Fruit fly (Drosophila melanogaster) whole organism, prepupa: Measurements from ENCODE around the gene Ns1.
A peak's percentile ranks its signal among the peaks of the same experiment; 100 is the strongest.

ENCODE experiments used
- Blimp-1 ChIP-seq: fragments of 200-800 bp; sonication (Bioruptor generic); optimal IDR thresholded peaks from 3 replicates; lab custom pipeline; 2017; ENCODE audit warnings: missing biosample characterization, missing genetic modification characterization, mild to moderate bottlenecking, moderate library complexity, missing genetic modification reagents
- CG11762 ChIP-seq: fragments of 200-800 bp; sonication (Bioruptor generic); optimal IDR thresholded peaks from 3 replicates; lab custom pipeline; 2016; ENCODE audit warnings: missing biosample characterization, missing genetic modification characterization; ENCODE audit not compliant: insufficient read depth
- CG11902 ChIP-seq: fragments of 200-800 bp; sonication (Bioruptor generic); optimal IDR thresholded peaks from 3 replicates; lab custom pipeline; 2016; ENCODE audit warnings: missing biosample characterization, missing genetic modification characterization
- CG1621 ChIP-seq: fragments of 200-800 bp; sonication (Bioruptor generic); optimal IDR thresholded peaks from 3 replicates; lab custom pipeline; 2018; ENCODE audit warnings: missing biosample characterization, mild to moderate bottlenecking, missing genetic modification characterization
- CG3032 ChIP-seq: fragments of 200-800 bp; optimal IDR thresholded peaks from 2 replicates; lab custom pipeline; 2019; ENCODE audit warnings: missing biosample characterization, mild to moderate bottlenecking, missing genetic modification characterization, moderate library complexity
- CG31627 ChIP-seq: fragments of 200-800 bp; sonication (Bioruptor generic); optimal IDR thresholded peaks from 3 replicates; lab custom pipeline; 2016; ENCODE audit warnings: missing biosample characterization, missing genetic modification characterization
- CG34406 ChIP-seq: fragments of 200-800 bp; sonication (Bioruptor generic); optimal IDR thresholded peaks from 3 replicates; lab custom pipeline; 2016; ENCODE audit warnings: missing biosample characterization, missing genetic modification characterization
- CG3919 ChIP-seq: fragments of 200-800 bp; sonication (Bioruptor generic); optimal IDR thresholded peaks from 3 replicates; lab custom pipeline; 2016; ENCODE audit warnings: missing biosample characterization, missing genetic modification characterization
- CG4318 ChIP-seq: fragments of 200-800 bp; sonication (Bioruptor generic); optimal IDR thresholded peaks from 3 replicates; lab custom pipeline; 2017; ENCODE audit warnings: missing biosample characterization, mild to moderate bottlenecking, missing genetic modification characterization
- CG6163 ChIP-seq: fragments of 200-800 bp; sonication (Bioruptor generic); IDR thresholded peaks from 3 replicates; pipeline ENCODE4 v1.3.6; 2022; ENCODE audit warnings: missing biosample characterization, missing genetic modification characterization
- CG6276 ChIP-seq: fragments of 200-800 bp; sonication (Bioruptor generic); optimal IDR thresholded peaks from 2 replicates; lab custom pipeline; 2017; ENCODE audit warnings: missing biosample characterization, mild to moderate bottlenecking, missing genetic modification characterization
- CG6792 ChIP-seq: fragments of 200-800 bp; sonication (Bioruptor generic); optimal IDR thresholded peaks from 3 replicates; lab custom pipeline; 2016; ENCODE audit warnings: missing biosample characterization, missing genetic modification characterization
- CG6808 ChIP-seq: fragments of 200-800 bp; sonication (Bioruptor generic); optimal IDR thresholded peaks from 3 replicates; lab custom pipeline; 2017; ENCODE audit warnings: missing biosample characterization, missing genetic modification characterization, mild to moderate bottlenecking, moderate library complexity, missing genetic modification reagents
- CG6854 ChIP-seq: fragments of 200-800 bp; sonication (Bioruptor generic); optimal IDR thresholded peaks from 2 replicates; lab custom pipeline; 2017; ENCODE audit warnings: missing biosample characterization, mild to moderate bottlenecking, missing genetic modification characterization
- CG7368 ChIP-seq: fragments of 200-800 bp; sonication (Bioruptor generic); optimal IDR thresholded peaks from 3 replicates; lab custom pipeline; 2016; ENCODE audit warnings: missing biosample characterization, missing genetic modification characterization
- CG8119 ChIP-seq: fragments of 200-800 bp; sonication (Bioruptor generic); IDR thresholded peaks from 3 replicates; pipeline ENCODE4 v1.3.6; 2022; ENCODE audit warnings: missing biosample characterization, missing genetic modification characterization
- CG8319 ChIP-seq: fragments of 200-800 bp; sonication (Bioruptor generic); optimal IDR thresholded peaks from 3 replicates; lab custom pipeline; 2016; ENCODE audit warnings: missing biosample characterization, missing genetic modification characterization
- CG9139 ChIP-seq: fragments of 200-800 bp; sonication (Bioruptor generic); optimal IDR thresholded peaks from 3 replicates; lab custom pipeline; 2017; ENCODE audit warnings: missing biosample characterization, mild to moderate bottlenecking, missing genetic modification characterization
- Eip75B ChIP-seq: fragments of 200-800 bp; sonication (Bioruptor generic); optimal IDR thresholded peaks from 3 replicates; lab custom pipeline; 2016; ENCODE audit warnings: missing biosample characterization, missing genetic modification characterization
- Eip78C ChIP-seq: fragments of 200-800 bp; sonication (Bioruptor generic); peaks from one replicate; lab custom pipeline; 2016; ENCODE audit warnings: missing biosample characterization, missing genetic modification characterization
- Eip93F ChIP-seq: fragments of 200-800 bp; sonication (Bioruptor generic); optimal IDR thresholded peaks from 2 replicates; lab custom pipeline; 2016; ENCODE audit warnings: missing biosample characterization, mild to moderate bottlenecking, missing genetic modification characterization
- Ets21C ChIP-seq: fragments of 200-800 bp; sonication (Bioruptor generic); optimal IDR thresholded peaks from 3 replicates; lab custom pipeline; 2016; ENCODE audit warnings: missing biosample characterization, missing genetic modification characterization
- Ets96B ChIP-seq: fragments of 200-800 bp; optimal IDR thresholded peaks from 2 replicates; lab custom pipeline; 2019; ENCODE audit warnings: missing biosample characterization, mild to moderate bottlenecking, missing genetic modification characterization, moderate library complexity
- Hr38 ChIP-seq: sonication (Bioruptor generic); optimal IDR thresholded peaks from 2 replicates; lab custom pipeline; 2016; ENCODE audit warnings: missing biosample characterization, missing genetic modification characterization
- Hr39 ChIP-seq: fragments of 200-800 bp; sonication (Bioruptor generic); optimal IDR thresholded peaks from 2 replicates; lab custom pipeline; 2016; ENCODE audit warnings: missing biosample characterization, missing genetic modification characterization
- Met ChIP-seq: fragments of 200-800 bp; sonication (Bioruptor generic); optimal IDR thresholded peaks from 3 replicates; lab custom pipeline; 2016; ENCODE audit warnings: missing biosample characterization, missing genetic modification characterization
- OdsH ChIP-seq: fragments of 200-800 bp; sonication (Bioruptor generic); optimal IDR thresholded peaks from 3 replicates; lab custom pipeline; 2016; ENCODE audit warnings: missing biosample characterization, missing genetic modification characterization
- Smox ChIP-seq: fragments of 200-800 bp; sonication (Bioruptor generic); optimal IDR thresholded peaks from 3 replicates; lab custom pipeline; 2016; ENCODE audit warnings: missing biosample characterization, missing genetic modification characterization
- Sox102F ChIP-seq: fragments of 200-800 bp; sonication (Bioruptor generic); optimal IDR thresholded peaks from 2 replicates; lab custom pipeline; 2016; ENCODE audit warnings: missing biosample characterization, mild to moderate bottlenecking, missing genetic modification characterization
- Sox14 ChIP-seq: fragments of 200-800 bp; sonication (Bioruptor generic); optimal IDR thresholded peaks from 3 replicates; lab custom pipeline; 2016; ENCODE audit warnings: missing biosample characterization, missing genetic modification characterization
- Sox15 ChIP-seq: fragments of 200-800 bp; sonication (Bioruptor generic); optimal IDR thresholded peaks from 3 replicates; lab custom pipeline; 2016; ENCODE audit warnings: missing biosample characterization, missing genetic modification characterization
- achi ChIP-seq: fragments of 200-800 bp; sonication (Bioruptor generic); optimal IDR thresholded peaks from 3 replicates; lab custom pipeline; 2016; ENCODE audit warnings: missing biosample characterization, missing genetic modification characterization
- cyc ChIP-seq: fragments of 200-800 bp; sonication (Bioruptor generic); optimal IDR thresholded peaks from 3 replicates; lab custom pipeline; 2016; ENCODE audit warnings: missing biosample characterization, missing genetic modification characterization
- dac ChIP-seq: fragments of 200-800 bp; sonication (Bioruptor generic); optimal IDR thresholded peaks from 2 replicates; lab custom pipeline; 2017; ENCODE audit warnings: missing biosample characterization, mild to moderate bottlenecking, missing genetic modification characterization
- eg ChIP-seq: fragments of 200-800 bp; sonication (Bioruptor generic); IDR thresholded peaks from 3 replicates; pipeline ENCODE4 v1.3.6; 2022; ENCODE audit warnings: missing biosample characterization, missing genetic modification characterization
- fd85E ChIP-seq: fragments of 200-800 bp; sonication (Bioruptor generic); optimal IDR thresholded peaks from 3 replicates; lab custom pipeline; 2016; ENCODE audit warnings: missing biosample characterization, missing genetic modification characterization
- fkh ChIP-seq: fragments of 200-800 bp; sonication (Bioruptor generic); optimal IDR thresholded peaks from 3 replicates; lab custom pipeline; 2017; ENCODE audit warnings: missing biosample characterization, mild to moderate bottlenecking, missing genetic modification characterization, moderate library complexity
- net ChIP-seq: fragments of 200-800 bp; sonication (Bioruptor generic); optimal IDR thresholded peaks from 3 replicates; lab custom pipeline; 2016; ENCODE audit warnings: missing biosample characterization, missing genetic modification characterization
- pdm3 ChIP-seq: fragments of 200-800 bp; sonication (Bioruptor generic); optimal IDR thresholded peaks from 3 replicates; lab custom pipeline; 2016; ENCODE audit warnings: missing biosample characterization, missing genetic modification characterization
- salr ChIP-seq, 2 experiments: fragments of 200-800 bp; sonication (Bioruptor generic); optimal IDR thresholded peaks; 3 replicates each; lab custom pipeline; 2016 to 2018; ENCODE audit warnings: missing biosample characterization in 2 of 2, missing genetic modification characterization in 2 of 2, mild to moderate bottlenecking in 1 of 2
- ss ChIP-seq, 2 experiments: fragments of 200-800 bp; sonication (Bioruptor generic); optimal IDR thresholded peaks; 2 replicates in 1 of 2; 3 replicates in 1 of 2; lab custom pipeline; 2017 to 2018; ENCODE audit warnings: mild to moderate bottlenecking in 2 of 2, missing biosample characterization in 2 of 2, missing genetic modification characterization in 2 of 2, moderate library complexity in 1 of 2
- svp ChIP-seq: fragments of 200-800 bp; sonication (Bioruptor generic); peaks from one replicate; lab custom pipeline; 2016; ENCODE audit warnings: missing biosample characterization, missing genetic modification characterization
- vri ChIP-seq: fragments of 200-800 bp; sonication (Bioruptor generic); optimal IDR thresholded peaks from 3 replicates; lab custom pipeline; 2016; ENCODE audit warnings: missing biosample characterization, mild to moderate bottlenecking, missing genetic modification characterization

Ns1 gene

DNA sequence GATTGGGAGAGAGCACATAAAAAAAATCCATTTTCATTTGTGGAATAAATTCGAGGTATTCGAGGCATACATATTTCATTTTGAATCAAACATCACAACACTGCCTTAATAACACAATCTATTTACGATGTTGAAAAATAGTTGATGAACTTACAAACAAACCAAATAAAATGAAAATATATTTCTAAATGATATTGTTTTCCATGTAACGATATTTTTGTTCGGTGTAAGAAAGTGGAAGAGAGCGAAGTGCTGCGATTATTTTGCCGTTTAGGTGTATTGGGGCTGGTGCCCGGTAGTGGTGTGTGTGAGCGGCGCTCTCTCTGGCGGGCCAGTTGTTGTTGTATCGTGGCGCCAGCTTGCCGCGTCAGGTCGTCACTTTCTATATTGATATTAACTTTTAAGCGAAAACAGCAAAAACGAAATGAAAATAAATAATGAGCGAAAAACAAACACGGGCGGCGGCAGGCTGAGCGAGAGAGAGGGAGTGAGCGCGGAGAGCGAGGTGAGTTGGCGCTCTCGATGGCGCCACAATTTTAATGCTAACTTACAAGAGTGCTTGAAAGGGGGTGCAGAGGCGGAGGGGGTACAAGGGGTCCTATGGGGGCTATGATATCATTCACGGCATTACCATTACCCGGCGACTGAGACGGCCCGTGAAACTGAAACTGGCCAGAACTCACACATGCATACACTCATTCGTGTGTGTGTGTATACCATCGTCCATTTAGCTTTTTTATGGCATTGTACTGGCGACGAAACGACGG is 7.3 kb downstream of the Ns1 start (continued):
- TF ChIP-seq CG11762 (GFP tag; lab: Kevin White, UChicago) (peak; percentile 90), Hr38 (GFP tag; lab: Kevin White, UChicago) (no peak), CG7368 (peak; percentile 90), salr (GFP tag; optimal IDR thresholded peaks at IDR 0.05; lab: Kevin White, UChicago) (peak; percentile 79 to 90), OdsH (GFP tag; lab: Kevin White, UChicago) (peak; percentile 94), CG6163 (GFP tag; lab: Robert Waterston, UW) (peak; percentile 91), pdm3 (GFP tag; lab: Kevin White, UChicago) (peak; percentile 97), CG1621 (tag; lab: Kevin White, UChicago) (peak; percentile 79), net (GFP tag; lab: Kevin White, UChicago) (peak; percentile 95), Ets96B (tag; lab: Kevin White, UChicago) (peak; percentile 91), fd85E (GFP tag; lab: Kevin White, UChicago) (peak; percentile 80), Hr39 (GFP tag; lab: Kevin White, UChicago) (peak; percentile 96), CG3919 (peak; percentile 94)

DNA sequence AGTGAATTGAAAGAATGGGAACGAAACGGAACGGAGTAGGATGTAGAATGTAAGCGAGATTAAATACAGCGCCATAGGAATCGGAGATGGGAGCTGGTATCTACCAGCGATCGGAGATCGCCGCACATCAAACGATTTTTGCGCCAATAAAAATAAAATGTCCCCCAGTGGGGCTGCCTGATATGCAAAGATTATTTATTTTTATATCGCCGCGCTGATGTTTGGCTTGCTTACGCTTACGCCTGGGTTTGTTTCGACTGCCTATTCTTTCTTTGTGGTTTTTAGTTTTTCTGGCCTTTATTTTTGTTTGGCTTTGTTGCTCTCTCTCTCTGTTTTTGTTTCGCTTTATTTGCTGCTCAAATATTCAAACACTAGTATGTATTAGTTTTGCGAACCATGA is 8.7 kb downstream of the Ns1 start:
- TF ChIP-seq CG3919 (no peak), net (GFP tag; lab: Kevin White, UChicago) (no peak), CG4318 (GFP tag; lab: Kevin White, UChicago) (no peak), CG31627 (no peak), Smox (GFP tag; lab: Kevin White, UChicago) (no peak), CG11902 (no peak), CG3032 (tag; lab: Kevin White, UChicago) (no peak), cyc (no peak), Eip93F (GFP tag; lab: Kevin White, UChicago) (no peak), fkh (GFP tag; lab: Kevin White, UChicago) (peak; percentile 35), Ets96B (tag; lab: Kevin White, UChicago) (no peak), eg (GFP tag; lab: Robert Waterston, UW) (0 out of 3 replicates have a peak, but pooled peaks have one; percentile 29), CG9139 (no peak)
- TF ChIP-seq, all 60 proteins: peak for 2

DNA sequence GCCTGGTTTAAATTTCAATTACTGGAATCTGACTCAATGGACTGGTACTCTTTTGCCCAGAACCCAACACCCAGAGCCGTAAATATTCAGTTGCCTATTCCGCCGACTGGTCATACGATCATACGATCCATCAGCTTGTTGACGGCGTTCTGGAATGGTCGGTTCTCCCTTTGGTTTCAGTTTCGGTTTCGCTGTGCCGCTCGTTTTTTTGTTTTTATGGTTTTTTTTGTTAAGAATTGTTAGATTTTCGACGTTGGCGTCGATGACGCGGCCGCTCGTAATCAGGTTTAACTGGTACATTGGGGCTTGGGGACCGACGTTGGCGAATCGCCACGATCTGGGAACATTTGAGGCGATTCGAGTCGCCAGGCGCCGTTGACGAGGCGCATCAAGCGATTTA is 9.8 kb downstream of the Ns1 start:
- TF ChIP-seq Hr38 (GFP tag; lab: Kevin White, UChicago) (no peak), svp (GFP tag; lab: Kevin White, UChicago) (no peak), Ets96B (tag; lab: Kevin White, UChicago) (no peak), fd85E (GFP tag; lab: Kevin White, UChicago) (no peak), Hr39 (GFP tag; lab: Kevin White, UChicago) (no peak), Sox14 (GFP tag; lab: Kevin White, UChicago) (no peak), dac (GFP tag; lab: Kevin White, UChicago) (no peak), Blimp-1 (GFP tag; lab: Kevin White, UChicago) (no peak)

DNA sequence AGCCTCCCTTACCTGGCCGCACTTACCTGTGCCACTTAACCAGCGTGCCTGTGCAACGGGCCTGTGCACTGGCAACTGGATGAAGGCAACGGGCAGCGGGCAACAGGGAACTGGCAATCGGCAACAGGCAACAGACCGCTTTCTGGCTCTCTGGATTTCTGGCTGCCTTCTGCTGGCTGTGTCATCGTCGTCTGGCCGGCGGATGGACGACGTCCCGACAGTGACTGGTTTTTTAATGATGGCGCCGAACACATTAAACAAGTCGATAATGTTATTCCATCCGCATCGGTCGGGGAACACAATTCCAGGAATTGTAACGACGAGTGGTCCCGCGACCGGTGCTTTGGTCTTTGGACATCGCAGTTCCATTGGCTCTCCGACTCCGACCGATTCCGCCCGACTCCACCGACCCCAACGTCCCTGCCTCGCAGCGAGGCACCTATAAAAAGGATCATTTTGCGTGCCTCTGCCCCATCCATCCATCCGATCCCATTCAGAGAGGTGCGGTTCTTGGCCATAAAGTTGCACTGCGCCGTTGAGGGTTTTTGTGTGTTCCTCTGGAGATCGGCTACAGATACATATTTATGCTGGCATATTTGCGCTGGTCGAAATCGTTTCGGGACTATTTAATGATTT is 10.6 kb downstream of the Ns1 start:
- no peak for TF ChIP-seq CG11762 (GFP tag; lab: Kevin White, UChicago)
- TF ChIP-seq eg (GFP tag; lab: Robert Waterston, UW), result 0 out of 3 replicates have a peak, but pooled peaks have one; percentile 18
- TF ChIP-seq svp (GFP tag; lab: Kevin White, UChicago), result no peak
- TF ChIP-seq CG8119 (GFP tag; lab: Robert Waterston, UW), result no peak
- TF ChIP-seq vri, result no peak
- peak; percentile 41 for TF ChIP-seq CG6808 (GFP tag; lab: Kevin White, UChicago)
- no peak for TF ChIP-seq Eip75B (GFP tag; lab: Kevin White, UChicago)
- TF ChIP-seq achi (GFP tag; lab: Kevin White, UChicago), result no peak
- TF ChIP-seq CG6854 (GFP tag; lab: Kevin White, UChicago), result peak; percentile 64
- no peak for TF ChIP-seq CG8319
- no peak for TF ChIP-seq CG6792 (GFP tag; lab: Kevin White, UChicago)
- TF ChIP-seq CG11902, result no peak
- no peak for TF ChIP-seq fd85E (GFP tag; lab: Kevin White, UChicago)
- no peak for TF ChIP-seq CG34406 (GFP tag; lab: Kevin White, UChicago)
- TF ChIP-seq Met (GFP tag; lab: Kevin White, UChicago), result no peak
- no peak for TF ChIP-seq Sox102F (GFP tag; lab: Kevin White, UChicago)
- TF ChIP-seq Sox15 (GFP tag; lab: Kevin White, UChicago), result no peak
- no peak for TF ChIP-seq Ets21C (GFP tag; lab: Kevin White, UChicago)
- TF ChIP-seq ss (GFP tag; optimal IDR thresholded peaks at IDR 0.05; lab: Kevin White, UChicago), result peak in 1 of 2 experiments; percentile 74
- no peak for TF ChIP-seq net (GFP tag; lab: Kevin White, UChicago)
- TF ChIP-seq Eip78C (GFP tag; lab: Kevin White, UChicago), result no peak
- TF ChIP-seq CG6276, result no peak
